Worm (Caenorhabditis elegans): Measurements from ENCODE around the gene Y57G11B.2.

Gene Y57G11B.2

DNA sequence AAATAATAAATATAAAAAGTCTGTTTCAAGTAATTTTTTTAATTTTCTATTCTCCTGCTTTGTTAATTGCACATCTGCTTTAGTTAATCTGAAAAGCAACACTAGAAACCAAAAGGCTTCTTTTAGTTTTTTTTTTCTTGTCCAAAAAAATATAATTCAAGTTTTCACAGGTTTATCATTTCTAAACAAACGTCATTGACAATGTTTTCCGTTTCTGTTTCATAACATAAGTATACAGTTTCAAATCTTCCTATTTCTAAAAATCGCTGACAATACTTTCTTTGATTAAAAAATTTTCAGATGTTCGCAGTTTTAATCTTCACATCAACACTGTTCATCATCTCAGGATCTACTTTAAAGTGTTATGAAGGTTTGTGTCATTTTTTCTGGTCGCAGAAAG, at the start of gene Y57G11B.2:
TSS of gene Y57G11B.2 (plus strand) at position 301 of the 400 bp plus-strand sequence.
- TF ChIP-seq nhr-80 (tag; optimal IDR thresholded peaks at IDR 0.05), result no peak
- no peak for TF ChIP-seq ztf-6 (GFP tag; IDR thresholded peaks at IDR 0.05)
- TF ChIP-seq F23B12.7 (tag; optimal IDR thresholded peaks at IDR 0.05; ENCODE audit: insufficient read depth), result no peak
- no peak for TF ChIP-seq dpl-1 (GFP tag; optimal IDR thresholded peaks at IDR 0.05)
- no peak for TF ChIP-seq let-526 (GFP tag; IDR thresholded peaks at IDR 0.05)

DNA sequence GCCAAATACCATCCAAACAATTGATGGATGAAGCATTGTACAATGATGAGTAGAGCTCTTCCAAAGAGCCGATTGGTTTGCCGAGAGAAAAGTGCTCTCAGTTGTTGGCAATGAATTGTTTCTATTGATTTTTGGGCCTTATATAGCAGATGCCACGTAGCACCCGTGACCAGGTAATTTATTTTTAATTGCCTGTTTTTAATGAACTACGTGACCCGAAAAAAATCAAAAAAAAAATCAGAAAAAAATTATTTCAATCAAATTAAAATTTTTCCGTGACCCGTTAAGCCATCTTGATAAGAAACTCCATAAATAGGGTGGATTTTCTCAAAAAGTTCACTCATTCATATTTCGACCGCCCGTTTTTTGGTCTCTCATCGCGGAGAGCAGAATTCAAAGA, 45.7 kb upstream of the Y57G11B.2 start, which contains the start of the genes Y57G11A.2 and T27E7.1:
TSS of gene Y57G11A.2 (minus strand) at position 101 of the 400 bp plus-strand sequence.
TSS of gene T27E7.1 (plus strand) at position 337 of the 400 bp plus-strand sequence.
- TF ChIP-seq lsl-1 (GFP tag; optimal IDR thresholded peaks at IDR 0.05) (no peak), lag-1 (GFP tag; IDR thresholded peaks at IDR 0.05) (no peak), egrh-3 (GFP tag; IDR thresholded peaks at IDR 0.05) (no peak), rcor-1 (GFP tag; IDR thresholded peaks at IDR 0.05) (no peak), lir-1 (GFP tag; conservative IDR thresholded peaks at IDR 0.05) (no peak), snpc-1.3 (tag; optimal IDR thresholded peaks at IDR 0.05; ENCODE audit: insufficient read depth) (no peak), ceh-79 (tag; optimal IDR thresholded peaks at IDR 0.05) (no peak), nhr-179 (tag; optimal IDR thresholded peaks at IDR 0.05) (no peak), snpc-1.1 (tag; optimal IDR thresholded peaks at IDR 0.05; ENCODE audit: insufficient read depth) (no peak), ztf-28 (GFP tag; IDR thresholded peaks at IDR 0.05) (no peak), madf-8 (GFP tag; conservative IDR thresholded peaks at IDR 0.05) (no peak), ceh-27 (GFP tag; optimal IDR thresholded peaks at IDR 0.05) (no peak)

DNA sequence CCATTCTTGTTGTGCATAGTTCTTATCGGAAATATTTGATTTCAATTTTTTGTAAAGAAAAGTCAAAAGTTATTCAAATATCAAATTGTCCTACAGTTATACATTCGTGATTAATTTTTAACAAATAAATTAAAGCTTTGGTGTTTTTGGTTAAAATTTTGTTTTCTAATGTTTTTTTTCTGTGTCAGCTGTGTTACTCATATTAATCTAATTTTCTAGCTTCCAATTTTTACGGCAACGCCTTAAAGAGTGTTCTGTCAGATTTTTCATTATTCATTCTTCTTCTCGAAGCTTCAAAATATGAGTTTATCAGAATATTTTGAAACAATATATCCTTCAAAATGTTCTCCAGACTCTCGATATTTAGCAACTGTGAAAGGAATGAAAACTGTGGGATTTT, 41.6 kb upstream of the Y57G11B.2 start, which contains the start of gene srh-63:
TSS of gene srh-63 (plus strand) at position 301 of the 400 bp plus-strand sequence.
- TF ChIP-seq Y56A3A.18 (GFP tag; IDR thresholded peaks at IDR 0.05) (no peak), fkh-3 (tag; optimal IDR thresholded peaks at IDR 0.05) (no peak), sptf-2 (GFP tag; optimal IDR thresholded peaks at IDR 0.05) (no peak), ztf-3 (GFP tag; optimal IDR thresholded peaks at IDR 0.05) (no peak), cebp-1 (GFP tag; IDR thresholded peaks at IDR 0.05) (no peak), cebp-1 (tag; optimal IDR thresholded peaks at IDR 0.05) (no peak), aptf-3 (GFP tag; IDR thresholded peaks at IDR 0.05) (no peak), egrh-3 (GFP tag; IDR thresholded peaks at IDR 0.05) (no peak), let-526 (GFP tag; IDR thresholded peaks at IDR 0.05) (no peak), nhr-179 (tag; optimal IDR thresholded peaks at IDR 0.05) (no peak), ztf-6 (GFP tag; IDR thresholded peaks at IDR 0.05) (no peak), tlf-1 (GFP tag; optimal IDR thresholded peaks at IDR 0.05) (no peak), efl-1 (GFP tag; optimal IDR thresholded peaks at IDR 0.05) (no peak), sdz-38 (tag; optimal IDR thresholded peaks at IDR 0.05) (no peak), attf-6 (GFP tag; IDR thresholded peaks at IDR 0.05) (no peak), hlh-12 (tag; optimal IDR thresholded peaks at IDR 0.05) (no peak), lin-54 (GFP tag; optimal IDR thresholded peaks at IDR 0.05) (no peak), nhr-27 (tag; optimal IDR thresholded peaks at IDR 0.05) (no peak), ekl-4 (GFP tag; IDR thresholded peaks at IDR 0.05) (no peak), ztf-25 (GFP tag; IDR thresholded peaks at IDR 0.05) (no peak), hrde-1 (tag; optimal IDR thresholded peaks at IDR 0.05; ENCODE audit: borderline replicate concordance) (no peak)

Data from whole organism, young adult.